Worm (Caenorhabditis elegans): ENCODE data around the gene dpy-4.

- TF ChIP-seq somi-1 (GFP tag; optimal IDR thresholded peaks at IDR 0.05) (no peak), tlf-1 (GFP tag; optimal IDR thresholded peaks at IDR 0.05) (no peak), sptf-2 (GFP tag; optimal IDR thresholded peaks at IDR 0.05) (no peak), hlh-26 (GFP tag; conservative IDR thresholded peaks at IDR 0.05) (no peak), nhr-27 (tag; optimal IDR thresholded peaks at IDR 0.05) (no peak), ceh-27 (GFP tag; optimal IDR thresholded peaks at IDR 0.05) (no peak), F52B5.7 (tag; optimal IDR thresholded peaks at IDR 0.05) (no peak), lin-35 (GFP tag; optimal IDR thresholded peaks at IDR 0.05) (no peak), xnd-1 (tag; optimal IDR thresholded peaks at IDR 0.05) (no peak), ztf-18 (tag; optimal IDR thresholded peaks at IDR 0.05) (no peak), efl-1 (GFP tag; optimal IDR thresholded peaks at IDR 0.05) (no peak), cebp-1 (GFP tag; IDR thresholded peaks at IDR 0.05) (no peak), cebp-1 (tag; optimal IDR thresholded peaks at IDR 0.05) (no peak), F10E7.11 (tag; optimal IDR thresholded peaks at IDR 0.05) (no peak)
These were observed 49.6 kb downstream of the dpy-4 start, which contains the start of gene Y57G11C.1144 for ce11 chrIV:14937017-14937416.
